Fruit fly (Drosophila melanogaster) whole organism, wandering third instar larva: Measurements from ENCODE around the gene CG13970.

Experiments
- Dfd ChIP-seq: fragments of >200 bp; optimal IDR thresholded peaks from 2 replicates; lab custom pipeline; 2017; ENCODE audit warnings: missing biosample characterization, missing genetic modification characterization
- sv ChIP-seq: fragments of 200-800 bp; sonication (Bioruptor generic); optimal IDR thresholded peaks from 3 replicates; lab custom pipeline; 2016; ENCODE audit warnings: missing biosample characterization, missing genetic modification characterization

CG13970 gene

dm6 chr2L:20057391-20057790 lies 46.6 kb downstream of the CG13970 start:
- TF ChIP-seq Dfd (GFP tag; lab: Kevin White, UChicago) (peak; percentile 94), sv (GFP tag; lab: Kevin White, UChicago) (no peak)
